Worm (Caenorhabditis elegans) whole organism, L1 larva: ENCODE measurements around the gene Y49F6C.2.

Experiments
- aly-2 ChIP-seq: fragments of 150-350 bp; optimal IDR thresholded peaks from 2 replicates; lab custom pipeline; 2014; ENCODE audit warnings: missing biosample characterization, missing genetic modification characterization
- ama-1 ChIP-seq: fragments of 150-350 bp; optimal IDR thresholded peaks from 2 replicates; lab custom pipeline; 2014
- fkh-10 ChIP-seq: sonication (generic microtip); optimal IDR thresholded peaks from 2 replicates; lab custom pipeline; 2017; ENCODE audit warnings: missing biosample characterization, missing genetic modification reagents, missing genetic modification characterization
- lin-13 ChIP-seq: fragments of 150-350 bp; optimal IDR thresholded peaks from 2 replicates; lab custom pipeline; 2014; ENCODE audit warnings: missing biosample characterization, missing genetic modification reagents, missing genetic modification characterization
- nhr-77 ChIP-seq: fragments of 150-350 bp; optimal IDR thresholded peaks from 2 replicates; lab custom pipeline; 2014; ENCODE audit warnings: missing biosample characterization, missing genetic modification characterization
- nhr-90 ChIP-seq: sonication (generic microtip); optimal IDR thresholded peaks from 2 replicates; lab custom pipeline; 2016; ENCODE audit warnings: mild to moderate bottlenecking, missing genetic modification characterization, missing compliant biosample characterization; ENCODE audit not compliant: poor library complexity
- rnt-1 ChIP-seq: sonication (generic microtip); optimal IDR thresholded peaks from 2 replicates; lab custom pipeline; 2016; ENCODE audit warnings: mild to moderate bottlenecking, missing genetic modification characterization, moderate library complexity, missing compliant biosample characterization
- skn-1 ChIP-seq: fragments of 150-350 bp; optimal IDR thresholded peaks from 2 replicates; lab custom pipeline; 2014; ENCODE audit warnings: missing biosample characterization, missing genetic modification characterization
- sox-4 ChIP-seq: sonication (generic microtip); optimal IDR thresholded peaks from 2 replicates; lab custom pipeline; 2016; ENCODE audit warnings: missing genetic modification characterization, missing compliant biosample characterization
- unc-130 ChIP-seq: fragments of 150-350 bp; optimal IDR thresholded peaks from 2 replicates; lab custom pipeline; 2017; ENCODE audit warnings: missing biosample characterization, missing genetic modification characterization, inconsistent platforms

DNA sequence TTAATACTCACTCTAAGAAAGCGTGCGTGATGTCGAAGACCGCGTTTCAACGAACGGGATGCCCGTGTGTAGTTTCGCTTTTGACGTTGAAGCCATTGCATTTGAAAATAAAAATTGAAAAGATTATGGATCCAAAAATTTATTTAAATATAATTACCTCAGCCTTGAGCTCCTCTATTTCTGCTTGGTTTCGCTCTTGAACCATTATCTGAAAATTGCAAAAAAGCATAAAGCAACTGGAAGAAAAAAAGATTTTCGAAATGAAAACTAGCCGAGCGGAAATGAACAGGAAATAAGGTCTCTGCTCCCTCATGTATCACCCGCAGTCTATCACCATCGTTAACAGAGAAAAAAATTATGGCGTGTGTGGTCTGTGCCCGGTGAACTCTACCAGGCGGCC, 11.3 kb upstream of the Y49F6C.2 start, which contains the start of gene Y49F6C.6:
- no peak for TF ChIP-seq ama-1 (lab: Kevin White, UChicago)
- no peak for TF ChIP-seq nhr-77 (tag; lab: Kevin White, UChicago)
- TF ChIP-seq aly-2 (tag; lab: Kevin White, UChicago), result no peak
- TF ChIP-seq sox-4 (tag; lab: Kevin White, UChicago), result no peak
- TF ChIP-seq unc-130, result no peak
- no peak for TF ChIP-seq skn-1 (tag; lab: Kevin White, UChicago)
- TF ChIP-seq nhr-90, result no peak
- TF ChIP-seq rnt-1 (tag; lab: Kevin White, UChicago), result no peak
- no peak for TF ChIP-seq lin-13
- no peak for TF ChIP-seq fkh-10 (GFP tag; lab: Kevin White, UChicago)
